Worm (Caenorhabditis elegans) whole organism, mixed stage, embryonic: ENCODE results near the gene rgr-1.
A peak's percentile ranks its signal among the peaks of the same experiment; 100 is the strongest.

Experiments used
- M03D4.4 ChIP-seq: sonication (generic microtip); optimal IDR thresholded peaks from 2 replicates; lab custom pipeline; 2017; ENCODE audit warnings: mild to moderate bottlenecking, missing genetic modification characterization, missing compliant biosample characterization
- bed-3 ChIP-seq: fragments of 200-800 bp; sonication (Bioruptor generic); optimal IDR thresholded peaks from 3 replicates; lab custom pipeline; 2018; ENCODE audit warnings: mild to moderate bottlenecking, missing genetic modification characterization, moderate library complexity, missing compliant biosample characterization
- blmp-1 ChIP-seq: fragments of 150-350 bp; optimal IDR thresholded peaks from 2 replicates; lab custom pipeline; 2014; ENCODE audit warnings: missing biosample characterization, missing genetic modification characterization
- ceh-39 ChIP-seq: fragments of 150-350 bp; optimal IDR thresholded peaks from 2 replicates; lab custom pipeline; 2014; ENCODE audit warnings: missing biosample characterization, missing genetic modification characterization
- ceh-43 ChIP-seq: fragments of 200-800 bp; sonication (Bioruptor generic); optimal IDR thresholded peaks from 2 replicates; lab custom pipeline; 2018; ENCODE audit warnings: mild to moderate bottlenecking, missing genetic modification characterization, moderate library complexity, missing compliant biosample characterization
- ces-1 ChIP-seq: fragments of 150-350 bp; optimal IDR thresholded peaks from 2 replicates; lab custom pipeline; 2014; ENCODE audit warnings: missing biosample characterization, missing genetic modification reagents, missing genetic modification characterization
- cnd-1 ChIP-seq: fragments of 200-800 bp; sonication (Bioruptor generic); optimal IDR thresholded peaks from 2 replicates; lab custom pipeline; 2018; ENCODE audit warnings: mild to moderate bottlenecking, missing genetic modification characterization, missing compliant biosample characterization
- elt-1 ChIP-seq: sonication (generic microtip); optimal IDR thresholded peaks from 2 replicates; lab custom pipeline; 2017; ENCODE audit warnings: missing genetic modification characterization, mild to moderate bottlenecking, missing compliant biosample characterization, antibody characterized with exemption, moderate library complexity, borderline replicate concordance; ENCODE audit not compliant: insufficient read depth
- elt-3 ChIP-seq: fragments of 150-350 bp; optimal IDR thresholded peaks from 2 replicates; lab custom pipeline; 2014; ENCODE audit warnings: missing biosample characterization, missing genetic modification characterization
- flh-1 ChIP-seq: fragments of 200-800 bp; sonication (Bioruptor generic); optimal IDR thresholded peaks from 2 replicates; lab custom pipeline; 2018; ENCODE audit warnings: mild to moderate bottlenecking, missing genetic modification characterization, moderate library complexity, missing compliant biosample characterization
- ham-2 ChIP-seq: fragments of 200-800 bp; sonication (Bioruptor generic); optimal IDR thresholded peaks from 2 replicates; lab custom pipeline; 2018; ENCODE audit warnings: mild to moderate bottlenecking, missing genetic modification characterization, missing compliant biosample characterization
- hlh-1 ChIP-seq: fragments of 150-350 bp; optimal IDR thresholded peaks from 2 replicates; lab custom pipeline; 2014; ENCODE audit warnings: missing biosample characterization, missing genetic modification reagents, missing genetic modification characterization
- lin-13 ChIP-seq: fragments of 150-350 bp; optimal IDR thresholded peaks from 2 replicates; lab custom pipeline; 2014; ENCODE audit warnings: missing biosample characterization, missing genetic modification characterization
- lin-32 ChIP-seq: fragments of 200-800 bp; sonication (Bioruptor generic); optimal IDR thresholded peaks from 2 replicates; lab custom pipeline; 2018; ENCODE audit warnings: mild to moderate bottlenecking, missing genetic modification characterization, missing compliant biosample characterization
- lsy-2 ChIP-seq: fragments of 150-350 bp; optimal IDR thresholded peaks from 2 replicates; lab custom pipeline; 2014; ENCODE audit warnings: missing biosample characterization, missing genetic modification characterization
- mab-5 ChIP-seq: fragments of 150-350 bp; optimal IDR thresholded peaks from 2 replicates; lab custom pipeline; 2014; ENCODE audit warnings: missing biosample characterization, missing genetic modification characterization
- mep-1 ChIP-seq: fragments of 150-350 bp; optimal IDR thresholded peaks from 2 replicates; lab custom pipeline; 2017; ENCODE audit warnings: missing biosample characterization, missing genetic modification reagents, missing genetic modification characterization, inconsistent platforms
- nhr-12 ChIP-seq: fragments of 150-350 bp; optimal IDR thresholded peaks from 2 replicates; lab custom pipeline; 2014; ENCODE audit warnings: missing biosample characterization, missing genetic modification characterization
- nhr-2 ChIP-seq: fragments of 150-350 bp; optimal IDR thresholded peaks from 2 replicates; lab custom pipeline; 2014; ENCODE audit warnings: missing biosample characterization, missing genetic modification characterization
- nhr-237 ChIP-seq: fragments of 150-350 bp; optimal IDR thresholded peaks from 2 replicates; lab custom pipeline; 2014; ENCODE audit warnings: missing biosample characterization, missing genetic modification characterization
- nhr-28 ChIP-seq: fragments of 150-350 bp; optimal IDR thresholded peaks from 2 replicates; lab custom pipeline; 2014; ENCODE audit warnings: missing biosample characterization, missing genetic modification characterization
- nhr-76 ChIP-seq: sonication (generic microtip); optimal IDR thresholded peaks from 2 replicates; lab custom pipeline; 2017; ENCODE audit warnings: missing biosample characterization, missing genetic modification characterization
- pha-4 ChIP-seq: fragments of 150-350 bp; optimal IDR thresholded peaks from 2 replicates; lab custom pipeline; 2018; ENCODE audit warnings: missing biosample characterization, missing genetic modification reagents, missing genetic modification characterization
- sem-2 ChIP-seq: fragments of 200-800 bp; sonication (Bioruptor generic); optimal IDR thresholded peaks from 2 replicates; lab custom pipeline; 2018; ENCODE audit warnings: mild to moderate bottlenecking, missing genetic modification characterization, missing compliant biosample characterization
- snpc-4 ChIP-seq: fragments of 150-350 bp; optimal IDR thresholded peaks from 2 replicates; lab custom pipeline; 2014; ENCODE audit warnings: missing biosample characterization, missing genetic modification characterization
- tbx-8 ChIP-seq: fragments of 200-800 bp; sonication (Bioruptor generic); optimal IDR thresholded peaks from 2 replicates; lab custom pipeline; 2018; ENCODE audit warnings: mild to moderate bottlenecking, missing genetic modification characterization, moderate library complexity, missing compliant biosample characterization
- unc-120 ChIP-seq: sonication (generic microtip); optimal IDR thresholded peaks from 2 replicates; lab custom pipeline; 2017; ENCODE audit warnings: missing genetic modification characterization, missing compliant biosample characterization; ENCODE audit not compliant: poor library complexity, severe bottlenecking
- unc-39 ChIP-seq: fragments of 150-350 bp; optimal IDR thresholded peaks from 2 replicates; lab custom pipeline; 2014; ENCODE audit warnings: missing biosample characterization, missing genetic modification characterization
- unc-62 ChIP-seq: fragments of 150-350 bp; optimal IDR thresholded peaks from 2 replicates; lab custom pipeline; 2014; ENCODE audit warnings: missing biosample characterization, missing genetic modification reagents, missing genetic modification characterization
- zip-8 ChIP-seq: fragments of 150-350 bp; optimal IDR thresholded peaks from 2 replicates; lab custom pipeline; 2014; ENCODE audit warnings: missing biosample characterization, missing genetic modification characterization
- ztf-11 ChIP-seq: fragments of 150-350 bp; optimal IDR thresholded peaks from 2 replicates; lab custom pipeline; 2014; ENCODE audit warnings: missing biosample characterization, missing genetic modification characterization

The rgr-1 gene

ce11 chrIII:9393114-9393780, at the start of gene rgr-1, which contains the start of gene gpr-2:
Gene rgr-1 (plus strand): TSS chrIII:9393730.
Gene gpr-2 (minus strand): TSS chrIII:9393164.
- TF ChIP-seq snpc-4 (tag; lab: Kevin White, UChicago) (no peak), ces-1 (peak; percentile 45), ceh-43 (no peak), elt-1 (no peak), flh-1 (GFP tag; lab: Kevin White, UChicago) (no peak), cnd-1 (tag; lab: Kevin White, UChicago) (no peak), mep-1 (tag; lab: Kevin White, UChicago) (peak; percentile 13), nhr-76 (tag; lab: Kevin White, UChicago) (no peak), lin-13 (no peak), unc-120 (tag; lab: Kevin White, UChicago) (no peak), lsy-2 (tag; lab: Kevin White, UChicago) (peak; percentile 20), pha-4 (tag; lab: Kevin White, UChicago) (peak; percentile 18), mab-5 (tag; lab: Kevin White, UChicago) (no peak)

DNA sequence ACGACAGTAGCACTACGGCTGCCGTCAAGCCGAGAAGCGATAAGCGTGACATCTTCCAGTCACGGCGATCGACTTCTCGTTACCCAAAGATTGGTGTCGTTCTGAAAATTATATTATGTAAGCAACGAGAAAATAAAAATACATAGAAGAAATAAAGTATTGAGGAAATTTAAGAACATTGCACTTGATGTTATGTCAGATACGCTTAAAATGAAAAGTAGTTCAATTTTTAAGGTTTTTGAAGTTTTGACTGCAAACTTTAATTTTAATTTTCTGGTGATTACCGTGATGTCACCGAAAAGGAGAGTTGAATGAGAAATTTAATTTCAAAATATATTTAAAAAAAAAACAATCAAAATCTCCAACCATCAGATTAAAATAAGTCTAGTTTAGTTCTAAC, 49.2 kb upstream of the rgr-1 start, which contains the start of gene emb-9:
Gene emb-9, minus strand, starts transcription at position 101 of the 400 bp plus-strand sequence.
- no peak for TF ChIP-seq lin-32 (GFP tag; lab: Kevin White, UChicago)
- no peak for TF ChIP-seq bed-3 (GFP tag; lab: Kevin White, UChicago)
- no peak for TF ChIP-seq lin-13
- no peak for TF ChIP-seq nhr-2 (tag; lab: Kevin White, UChicago)
- no peak for TF ChIP-seq elt-3
- no peak for TF ChIP-seq zip-8
- no peak for TF ChIP-seq ztf-11 (tag; lab: Kevin White, UChicago)
- TF ChIP-seq mep-1 (tag; lab: Kevin White, UChicago), result no peak
- TF ChIP-seq pha-4 (tag; lab: Kevin White, UChicago), result no peak
- TF ChIP-seq unc-62, result no peak
- no peak for TF ChIP-seq nhr-237 (tag; lab: Kevin White, UChicago)

DNA sequence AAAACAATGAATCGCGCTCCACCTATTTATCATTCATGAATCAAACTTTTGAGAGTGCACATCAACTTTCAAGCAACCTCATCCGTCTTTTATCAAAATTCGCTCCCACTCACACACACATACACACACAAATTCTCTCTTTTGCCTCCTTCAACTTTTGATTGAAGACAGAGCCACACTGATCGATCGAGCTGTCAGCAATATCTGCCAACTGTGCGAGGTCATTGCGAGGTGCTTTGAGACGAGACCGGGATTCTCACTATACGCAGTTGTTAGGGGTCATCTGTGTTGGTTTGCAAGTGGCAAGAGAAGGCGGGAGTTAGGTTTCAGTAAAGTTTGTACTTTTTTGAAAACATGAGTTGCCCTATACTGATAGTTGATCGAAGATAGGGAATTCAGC, 47.4 kb upstream of the rgr-1 start:
- peak; percentile 98 for TF ChIP-seq unc-62
- TF ChIP-seq ztf-11 (tag; lab: Kevin White, UChicago), result no peak
- no peak for TF ChIP-seq nhr-76 (tag; lab: Kevin White, UChicago)
- no peak for TF ChIP-seq nhr-28 (tag; lab: Kevin White, UChicago)
- no peak for TF ChIP-seq ces-1
- peak; percentile 99 for TF ChIP-seq hlh-1 (tag; lab: Kevin White, UChicago)
- no peak for TF ChIP-seq sem-2
- TF ChIP-seq, all 35 proteins: peak for 2

DNA sequence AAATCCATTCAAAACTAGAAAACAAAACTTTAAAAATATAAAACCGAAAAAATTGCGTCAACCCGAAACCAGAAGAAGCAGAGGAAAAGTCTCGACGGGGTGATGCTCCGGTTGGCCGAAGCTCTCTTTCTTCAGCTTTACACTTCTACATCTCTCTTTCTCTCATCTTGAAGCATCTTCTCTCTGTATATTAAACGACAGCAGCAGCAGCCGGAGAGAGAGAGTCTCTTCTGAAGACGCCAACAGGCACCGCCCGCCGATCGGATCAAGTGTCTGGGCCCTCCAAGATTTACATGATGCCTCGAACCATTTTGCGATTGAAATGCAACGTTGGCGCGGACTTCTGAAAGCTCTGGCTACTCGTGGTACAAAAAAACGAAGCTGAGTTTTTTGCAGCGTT, 46.8 kb upstream of the rgr-1 start:
- TF ChIP-seq tbx-8 (GFP tag; lab: Kevin White, UChicago) (no peak), ham-2 (GFP tag; lab: Kevin White, UChicago) (no peak), ces-1 (no peak), unc-120 (tag; lab: Kevin White, UChicago) (no peak), nhr-76 (tag; lab: Kevin White, UChicago) (no peak), blmp-1 (no peak), unc-62 (peak; percentile 24), hlh-1 (tag; lab: Kevin White, UChicago) (peak; percentile 91), lin-32 (GFP tag; lab: Kevin White, UChicago) (no peak), cnd-1 (tag; lab: Kevin White, UChicago) (no peak)

- TF ChIP-seq mep-1 (tag; lab: Kevin White, UChicago) (no peak), lsy-2 (tag; lab: Kevin White, UChicago) (no peak), mab-5 (tag; lab: Kevin White, UChicago) (no peak), pha-4 (tag; lab: Kevin White, UChicago) (peak; percentile 34)
- TF ChIP-seq, all 35 proteins: peak for 1
Measured at ce11 chrIII:9353814-9354213, 39.7 kb upstream of the rgr-1 start.

DNA sequence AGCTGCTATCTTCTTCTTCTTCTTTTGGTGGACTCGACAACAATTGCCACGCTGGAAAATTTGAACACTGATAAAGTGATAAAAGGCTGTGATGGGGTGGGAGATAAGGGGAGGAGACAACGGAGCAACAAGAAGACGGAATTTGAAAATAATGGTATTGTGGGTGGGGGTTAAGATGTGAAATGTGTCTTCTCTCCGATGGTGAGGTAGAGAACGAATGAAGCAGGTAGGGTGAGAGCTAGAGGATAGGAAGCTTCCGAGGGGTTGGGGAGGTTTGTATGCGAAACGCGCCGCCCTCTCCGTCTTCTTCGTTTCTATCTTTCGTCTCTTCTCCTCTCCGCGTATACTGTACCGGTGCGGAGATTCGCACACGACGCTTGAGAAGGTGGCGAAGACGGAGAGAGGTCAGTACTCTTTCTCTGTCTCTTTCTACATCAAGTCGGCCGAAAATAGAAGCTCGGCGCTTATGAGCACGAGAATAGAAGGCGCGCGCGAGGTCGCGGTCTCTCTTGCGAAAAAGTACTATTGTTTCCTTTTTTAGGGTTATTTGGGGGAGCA, 38.0 kb upstream of the rgr-1 start, which contains the start of gene chtb-1:
Gene chtb-1, minus strand, starts transcription at position 51 of the 558 bp plus-strand sequence.
- TF ChIP-seq hlh-1 (tag; lab: Kevin White, UChicago) (no peak), nhr-2 (tag; lab: Kevin White, UChicago) (no peak), tbx-8 (GFP tag; lab: Kevin White, UChicago) (no peak), unc-39 (tag; lab: Kevin White, UChicago) (no peak), cnd-1 (tag; lab: Kevin White, UChicago) (no peak), mep-1 (tag; lab: Kevin White, UChicago) (no peak), sem-2 (no peak), blmp-1 (no peak), ceh-39 (no peak), mab-5 (tag; lab: Kevin White, UChicago) (no peak), nhr-237 (tag; lab: Kevin White, UChicago) (no peak), nhr-76 (tag; lab: Kevin White, UChicago) (no peak), lin-13 (no peak), nhr-12 (tag; lab: Kevin White, UChicago) (no peak), ces-1 (no peak), M03D4.4 (no peak)
